Worm (Caenorhabditis elegans): Measurements from ENCODE around the gene pes-5.

- TF ChIP-seq F37B4.10 (GFP tag; IDR thresholded peaks at IDR 0.05) (no peak), ztf-25 (GFP tag; IDR thresholded peaks at IDR 0.05) (no peak), nhr-27 (tag; optimal IDR thresholded peaks at IDR 0.05) (no peak), cebp-2 (GFP tag; IDR thresholded peaks at IDR 0.05) (no peak), Y79H2A.3 (GFP tag; conservative IDR thresholded peaks at IDR 0.05) (no peak), lsy-27 (tag; optimal IDR thresholded peaks at IDR 0.05; ENCODE audit: borderline replicate concordance, insufficient read depth) (no peak), tbp1 (GFP tag; optimal IDR thresholded peaks at IDR 0.05) (no peak), Y67H2A.10 (GFP tag; conservative IDR thresholded peaks at IDR 0.05) (no peak), fkh-3 (tag; optimal IDR thresholded peaks at IDR 0.05) (no peak), dpff-1 (tag; optimal IDR thresholded peaks at IDR 0.05) (no peak), snpc-4 (GFP tag; optimal IDR thresholded peaks at IDR 0.05) (no peak), snpc-4 (tag; optimal IDR thresholded peaks at IDR 0.05) (no peak), F33H1.4 (GFP tag; IDR thresholded peaks at IDR 0.05) (no peak)
These were observed 35.8 kb upstream of the pes-5 start, which contains the start of gene K12D12.4 for ce11 chrII:11865644-11866043.

Measured in whole organism, young adult.